Worm (Caenorhabditis elegans) whole organism, early embryonic: Measurements from ENCODE around the gene cgh-1.

Source experiments
- B0310.2 ChIP-seq: sonication (generic microtip); optimal IDR thresholded peaks from 2 replicates; lab custom pipeline; 2016; ENCODE audit warnings: mild to moderate bottlenecking, missing genetic modification characterization, missing compliant biosample characterization
- F13C5.2 ChIP-seq: sonication (generic microtip); optimal IDR thresholded peaks from 2 replicates; lab custom pipeline; 2017; ENCODE audit warnings: mild to moderate bottlenecking, missing genetic modification characterization, inconsistent platforms, missing compliant biosample characterization
- aly-1 ChIP-seq: sonication (generic microtip); optimal IDR thresholded peaks from 2 replicates; lab custom pipeline; 2016; ENCODE audit warnings: missing genetic modification characterization, missing compliant biosample characterization
- ama-1 ChIP-seq: fragments of 150-350 bp; optimal IDR thresholded peaks from 2 replicates; lab custom pipeline; 2014
- ceh-13 ChIP-seq: fragments of 200-800 bp; sonication (Bioruptor generic); optimal IDR thresholded peaks from 2 replicates; lab custom pipeline; 2018; ENCODE audit warnings: mild to moderate bottlenecking, missing genetic modification characterization, missing compliant biosample characterization
- ceh-36 ChIP-seq: sonication (generic microtip); optimal IDR thresholded peaks from 2 replicates; lab custom pipeline; 2016; ENCODE audit warnings: missing genetic modification characterization, inconsistent platforms, missing compliant biosample characterization
- ets-7 ChIP-seq: sonication (generic microtip); optimal IDR thresholded peaks from 2 replicates; lab custom pipeline; 2016; ENCODE audit warnings: missing genotype, missing genetic modification characterization, missing compliant biosample characterization
- flt-1 ChIP-seq: fragments of 200-800 bp; sonication (Bioruptor generic); IDR thresholded peaks from 2 replicates; pipeline ENCODE4 v1.3.6; 2022; ENCODE audit warnings: missing genetic modification characterization, missing compliant biosample characterization
- hmbx-1 ChIP-seq: sonication (generic microtip); optimal IDR thresholded peaks from 2 replicates; lab custom pipeline; 2016; ENCODE audit warnings: mild to moderate bottlenecking, missing genetic modification characterization, missing compliant biosample characterization
- hmg-4 ChIP-seq: fragments of 200-800 bp; sonication (Bioruptor generic); optimal IDR thresholded peaks from 2 replicates; lab custom pipeline; 2018; ENCODE audit warnings: mild to moderate bottlenecking, missing genetic modification characterization, missing compliant biosample characterization
- hnd-1 ChIP-seq: sonication (generic microtip); optimal IDR thresholded peaks from 2 replicates; lab custom pipeline; 2016; ENCODE audit warnings: missing genetic modification characterization, missing compliant biosample characterization
- pes-1 ChIP-seq: fragments of 200-800 bp; sonication (Bioruptor generic); IDR thresholded peaks from 2 replicates; pipeline ENCODE4 v1.3.6; 2022; ENCODE audit warnings: missing genetic modification reagents, missing genetic modification characterization, missing compliant biosample characterization
- scrt-1 ChIP-seq: fragments of 200-800 bp; sonication (Bioruptor generic); IDR thresholded peaks from 2 replicates; pipeline ENCODE4 v1.3.6; 2022; ENCODE audit warnings: missing genetic modification characterization, missing compliant biosample characterization
- sea-1 ChIP-seq: fragments of 200-800 bp; sonication (Bioruptor generic); conservative IDR thresholded peaks from 2 replicates; pipeline ENCODE4 v1.3.6; 2022; ENCODE audit warnings: missing genetic modification characterization, missing compliant biosample characterization
- tbx-11 ChIP-seq: fragments of 200-800 bp; sonication (Bioruptor generic); IDR thresholded peaks from 2 replicates; pipeline ENCODE4 v1.3.6; 2022; ENCODE audit warnings: missing genetic modification characterization, missing compliant biosample characterization
- tbx-37 ChIP-seq: fragments of 200-800 bp; sonication (Bioruptor generic); conservative IDR thresholded peaks from 2 replicates; pipeline ENCODE4 v1.3.6; 2022; ENCODE audit warnings: missing genetic modification reagents, missing genetic modification characterization, missing compliant biosample characterization
- tra-4 ChIP-seq: sonication (generic microtip); optimal IDR thresholded peaks from 2 replicates; lab custom pipeline; 2017; ENCODE audit warnings: missing genetic modification characterization, missing compliant biosample characterization

cgh-1 gene

ce11 chrIII:7520672-7521071, 23.0 kb upstream of the cgh-1 start, which contains the start of the genes cux-7 and C07H6.2:
cux-7 (minus strand) TSS chrIII:7520845.
C07H6.2 (plus strand) TSS chrIII:7521009.
- peak; percentile 65 for TF ChIP-seq flt-1 (GFP tag; lab: Robert Waterston, UW)
- peak; percentile 55 for TF ChIP-seq F13C5.2
- no peak for TF ChIP-seq hmbx-1 (tag; lab: Kevin White, UChicago)
- TF ChIP-seq sea-1 (GFP tag; lab: Robert Waterston, UW): peak; percentile 63; the same call in 1 of the 2 replicates
- no peak for TF ChIP-seq ceh-13 (GFP tag; lab: Kevin White, UChicago)
- TF ChIP-seq tbx-11 (GFP tag; lab: Robert Waterston, UW): 0 out of 2 replicates have a peak, but pooled peaks have one; percentile 54
- TF ChIP-seq ets-7: peak; percentile 57
- no peak for TF ChIP-seq ama-1
- peak; percentile 49 for TF ChIP-seq hmg-4
- peak; percentile 11 for TF ChIP-seq B0310.2 (tag; lab: Kevin White, UChicago)
- peak; percentile 39 for TF ChIP-seq hnd-1 (tag; lab: Kevin White, UChicago)
- TF ChIP-seq pes-1 (GFP tag; lab: Robert Waterston, UW): no peak
- peak; percentile 2 for TF ChIP-seq aly-1 (tag; lab: Kevin White, UChicago)
- TF ChIP-seq tbx-37 (GFP tag; lab: Robert Waterston, UW): peak; percentile 98
- TF ChIP-seq tra-4: peak; percentile 45
- TF ChIP-seq ceh-36 (tag; lab: Kevin White, UChicago): no peak
- 0 out of 2 replicates have a peak, but pooled peaks have one; percentile 53 for TF ChIP-seq scrt-1 (GFP tag; lab: Robert Waterston, UW)

ce11 chrIII:7518424-7518823, 20.8 kb upstream of the cgh-1 start, which contains the start of gene clk-2:
clk-2 (minus strand) TSS chrIII:7518524.
- TF ChIP-seq F13C5.2: no peak
- no peak for TF ChIP-seq ceh-13 (GFP tag; lab: Kevin White, UChicago)
- no peak for TF ChIP-seq tbx-11 (GFP tag; lab: Robert Waterston, UW)
- TF ChIP-seq pes-1 (GFP tag; lab: Robert Waterston, UW): no peak
- no peak for TF ChIP-seq sea-1 (GFP tag; lab: Robert Waterston, UW)
- no peak for TF ChIP-seq flt-1 (GFP tag; lab: Robert Waterston, UW)
- TF ChIP-seq hnd-1 (tag; lab: Kevin White, UChicago): no peak
- TF ChIP-seq aly-1 (tag; lab: Kevin White, UChicago): no peak
- no peak for TF ChIP-seq scrt-1 (GFP tag; lab: Robert Waterston, UW)
- TF ChIP-seq ama-1: no peak
- TF ChIP-seq tra-4: no peak

ce11 chrIII:7508128-7508635, 10.6 kb upstream of the cgh-1 start, which contains the start of gene cls-1:
cls-1 (plus strand) TSS chrIII:7508178.
- TF ChIP-seq tra-4 (no peak), tbx-37 (GFP tag; lab: Robert Waterston, UW) (no peak), B0310.2 (tag; lab: Kevin White, UChicago) (no peak), ceh-13 (GFP tag; lab: Kevin White, UChicago) (no peak), tbx-11 (GFP tag; lab: Robert Waterston, UW) (no peak), ceh-36 (tag; lab: Kevin White, UChicago) (no peak), scrt-1 (GFP tag; lab: Robert Waterston, UW) (no peak), pes-1 (GFP tag; lab: Robert Waterston, UW) (no peak), flt-1 (GFP tag; lab: Robert Waterston, UW) (no peak), F13C5.2 (no peak), hmg-4 (no peak), hmbx-1 (tag; lab: Kevin White, UChicago) (no peak), aly-1 (tag; lab: Kevin White, UChicago) (no peak), ama-1 (no peak), sea-1 (GFP tag; lab: Robert Waterston, UW) (no peak), ets-7 (no peak), hnd-1 (tag; lab: Kevin White, UChicago) (no peak)

DNA sequence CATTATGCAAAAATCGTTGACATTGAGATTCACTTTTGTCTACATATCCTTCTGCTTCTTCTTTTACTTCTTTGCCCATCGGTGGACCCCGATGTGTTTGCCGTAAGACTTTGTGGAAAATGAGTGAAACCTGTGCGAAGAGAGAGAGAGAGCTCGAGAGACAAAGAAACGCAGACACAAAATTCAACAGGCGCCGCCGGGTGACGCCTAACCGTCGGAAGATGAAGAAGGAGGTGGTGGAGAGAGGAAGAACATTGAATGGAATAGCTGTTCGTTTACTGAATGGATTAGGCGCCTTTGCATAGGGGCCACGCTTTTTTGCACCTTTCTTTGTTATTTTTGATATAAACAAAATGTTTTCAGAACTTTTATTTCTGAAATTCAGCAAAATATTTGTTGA, 9.4 kb upstream of the cgh-1 start:
- TF ChIP-seq hmg-4 (no peak), tbx-37 (GFP tag; lab: Robert Waterston, UW) (no peak), tra-4 (no peak), F13C5.2 (no peak), aly-1 (tag; lab: Kevin White, UChicago) (no peak), ceh-13 (GFP tag; lab: Kevin White, UChicago) (no peak), ets-7 (no peak), pes-1 (GFP tag; lab: Robert Waterston, UW) (no peak), ama-1 (no peak), flt-1 (GFP tag; lab: Robert Waterston, UW) (no peak), sea-1 (GFP tag; lab: Robert Waterston, UW) (no peak), ceh-36 (tag; lab: Kevin White, UChicago) (no peak)

DNA sequence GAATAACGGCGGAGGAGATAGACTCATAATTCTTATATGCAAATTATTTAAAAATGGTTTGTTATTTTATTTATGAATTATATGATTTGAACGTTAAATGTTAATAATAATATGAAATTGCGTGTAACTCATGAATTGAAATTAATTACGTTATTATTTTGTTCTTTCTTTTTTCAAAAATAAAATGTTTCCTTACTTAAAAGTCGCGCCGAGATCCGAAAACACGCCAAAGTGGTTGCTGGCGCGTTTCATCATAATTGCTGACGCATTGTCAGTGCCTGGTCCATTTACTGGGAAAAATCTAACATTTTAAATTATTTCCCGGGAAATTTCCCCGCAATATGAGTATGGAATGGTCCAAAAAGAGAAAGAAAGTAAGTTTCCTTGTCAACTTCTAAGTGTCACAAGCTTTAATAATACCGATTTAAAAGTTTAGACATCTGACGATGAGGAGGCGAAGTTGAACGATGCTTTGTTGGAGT, 1.8 kb upstream of the cgh-1 start, which contains the start of the genes C07H6.9 and sap-140:
Gene C07H6.9, minus strand, starts transcription at position 51 of the 482 bp plus-strand sequence.
Gene sap-140, plus strand, starts transcription at position 318 of the 482 bp plus-strand sequence.
- TF ChIP-seq ama-1 (no peak), F13C5.2 (peak; percentile 51)

DNA sequence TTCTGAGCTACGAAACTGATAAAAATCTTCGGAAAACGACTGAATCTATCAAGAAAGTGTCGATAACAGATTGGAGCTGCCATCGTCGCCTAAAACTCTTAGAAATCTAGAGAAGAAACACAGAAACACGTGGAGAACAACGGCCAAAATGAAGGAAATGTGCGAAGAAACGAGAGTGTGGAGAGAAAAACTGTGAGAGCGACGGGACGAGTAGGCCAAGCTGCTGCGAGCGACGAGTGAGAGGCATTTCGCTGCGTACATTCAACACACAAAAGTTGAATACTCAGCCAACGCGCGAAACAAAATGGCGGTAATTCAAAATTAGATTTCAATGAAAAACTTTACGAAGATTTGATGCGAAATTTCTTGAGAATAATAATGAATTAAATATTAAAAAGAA, 714 bp upstream of the cgh-1 start:
- TF ChIP-seq pes-1 (GFP tag; lab: Robert Waterston, UW) (0 out of 2 replicates have a peak, but pooled peaks have one; percentile 35), aly-1 (tag; lab: Kevin White, UChicago) (no peak), ets-7 (no peak), hmbx-1 (tag; lab: Kevin White, UChicago) (no peak), tbx-11 (GFP tag; lab: Robert Waterston, UW) (no peak), scrt-1 (GFP tag; lab: Robert Waterston, UW) (no peak), F13C5.2 (peak; percentile 75), sea-1 (GFP tag; lab: Robert Waterston, UW) (no peak), tbx-37 (GFP tag; lab: Robert Waterston, UW) (no peak), ceh-13 (GFP tag; lab: Kevin White, UChicago) (no peak), flt-1 (GFP tag; lab: Robert Waterston, UW) (no peak), B0310.2 (tag; lab: Kevin White, UChicago) (no peak), hmg-4 (peak; percentile 62), ceh-36 (tag; lab: Kevin White, UChicago) (no peak), ama-1 (no peak), tra-4 (no peak), hnd-1 (tag; lab: Kevin White, UChicago) (no peak)
